Fruit fly (Drosophila melanogaster) whole organism, embryonic: ENCODE measurements around the gene CG15431.
A peak's percentile ranks its signal among the peaks of the same experiment; 100 is the strongest.

ENCODE experiments used
- CG10274 ChIP-seq: fragments of 200-800 bp; sonication (Bioruptor generic); optimal IDR thresholded peaks from 3 replicates; lab custom pipeline; 2017; ENCODE audit warnings: missing biosample characterization, mild to moderate bottlenecking, missing genetic modification characterization
- CG10462 ChIP-seq: fragments of 200-800 bp; sonication (Bioruptor generic); optimal IDR thresholded peaks from 2 replicates; lab custom pipeline; 2016; ENCODE audit warnings: missing biosample characterization, missing genetic modification characterization
- CG10959 ChIP-seq: fragments of 200-800 bp; sonication (Bioruptor generic); IDR thresholded peaks from 2 replicates; pipeline ENCODE4 v1.3.6; 2022; ENCODE audit warnings: missing biosample characterization, missing genetic modification characterization
- CG17361 ChIP-seq: fragments of 200-800 bp; sonication (Bioruptor generic); IDR thresholded peaks from 3 replicates; pipeline ENCODE4 v1.3.6; 2022; ENCODE audit warnings: missing biosample characterization, missing genetic modification characterization
- CG17802 ChIP-seq: fragments of 200-800 bp; sonication (Bioruptor generic); optimal IDR thresholded peaks from 2 replicates; lab custom pipeline; 2018; ENCODE audit warnings: missing biosample characterization, mild to moderate bottlenecking, missing genetic modification characterization, moderate library complexity
- CG1792 ChIP-seq: fragments of 200-800 bp; sonication (Bioruptor generic); optimal IDR thresholded peaks from 2 replicates; lab custom pipeline; 2016; ENCODE audit warnings: missing biosample characterization, missing genetic modification characterization
- CG18764 ChIP-seq: fragments of 200-800 bp; sonication (Bioruptor generic); optimal IDR thresholded peaks from 3 replicates; lab custom pipeline; 2016; ENCODE audit warnings: missing biosample characterization, missing genetic modification characterization
- CG2199 ChIP-seq: fragments of 200-800 bp; sonication (Bioruptor generic); IDR thresholded peaks from 3 replicates; pipeline ENCODE4 v1.3.6; 2022; ENCODE audit warnings: missing biosample characterization, missing genetic modification characterization
- CG30431 ChIP-seq: fragments of 200-800 bp; sonication (Bioruptor generic); optimal IDR thresholded peaks from 2 replicates; lab custom pipeline; 2017; ENCODE audit warnings: missing biosample characterization, missing genetic modification characterization
- CG42726 ChIP-seq: fragments of 200-800 bp; sonication (Bioruptor generic); IDR thresholded peaks from 2 replicates; pipeline ENCODE4 v1.3.6; 2022; ENCODE audit warnings: missing biosample characterization, missing genetic modification characterization; ENCODE audit not compliant: partially characterized antibody
- CG4617 ChIP-seq: fragments of 200-800 bp; sonication (Bioruptor generic); optimal IDR thresholded peaks from 3 replicates; lab custom pipeline; 2016; ENCODE audit warnings: missing biosample characterization, missing genetic modification characterization, borderline replicate concordance
- CG7271 ChIP-seq: fragments of 200-800 bp; sonication (Bioruptor generic); optimal IDR thresholded peaks from 2 replicates; lab custom pipeline; 2018; ENCODE audit warnings: missing biosample characterization, mild to moderate bottlenecking, missing genetic modification characterization, moderate library complexity
- CG8089 ChIP-seq: fragments of 200-800 bp; sonication (Bioruptor generic); optimal IDR thresholded peaks from 3 replicates; lab custom pipeline; 2016; ENCODE audit warnings: missing biosample characterization, missing genetic modification characterization
- CG9932 ChIP-seq: fragments of 200-800 bp; sonication (Bioruptor generic); IDR thresholded peaks from 2 replicates; pipeline ENCODE4 v1.3.6; 2022; ENCODE audit warnings: missing biosample characterization, missing genetic modification characterization
- CTCF ChIP-seq: fragments of 200-800 bp; sonication (Bioruptor generic); optimal IDR thresholded peaks from 2 replicates; lab custom pipeline; 2017; ENCODE audit warnings: missing biosample characterization, mild to moderate bottlenecking, missing genetic modification characterization, moderate library complexity
- CoRest ChIP-seq: fragments of 200-800 bp; sonication (Bioruptor generic); optimal IDR thresholded peaks from 3 replicates; lab custom pipeline; 2018; ENCODE audit warnings: missing biosample characterization, mild to moderate bottlenecking, missing genetic modification characterization, moderate library complexity
- Dad ChIP-seq: fragments of 200-800 bp; sonication (Bioruptor generic); optimal IDR thresholded peaks from 3 replicates; lab custom pipeline; 2016; ENCODE audit warnings: missing biosample characterization, missing genetic modification characterization
- Dek ChIP-seq: fragments of 200-800 bp; sonication (Bioruptor generic); optimal IDR thresholded peaks from 3 replicates; lab custom pipeline; 2019; ENCODE audit warnings: missing biosample characterization, mild to moderate bottlenecking, missing genetic modification characterization, moderate library complexity
- Dip2 ChIP-seq: fragments of 200-800 bp; sonication (Bioruptor generic); IDR thresholded peaks from 2 replicates; pipeline ENCODE4 v1.3.6; 2022; ENCODE audit warnings: missing biosample characterization, missing genetic modification characterization
- Dref ChIP-seq: fragments of 200-800 bp; sonication (Bioruptor generic); IDR thresholded peaks from 2 replicates; pipeline ENCODE4 v1.3.6; 2022; ENCODE audit warnings: missing biosample characterization, missing genetic modification characterization
- HHEX ChIP-seq: fragments of 200-800 bp; sonication (Bioruptor generic); optimal IDR thresholded peaks from 3 replicates; lab custom pipeline; 2017; ENCODE audit warnings: missing biosample characterization, mild to moderate bottlenecking, missing genetic modification characterization, missing genetic modification reagents
- HLH54F ChIP-seq: fragments of 200-800 bp; sonication (Bioruptor generic); optimal IDR thresholded peaks from 3 replicates; lab custom pipeline; 2016; ENCODE audit warnings: missing biosample characterization, missing genetic modification characterization
- Lhr ChIP-seq: fragments of 200-800 bp; sonication (Bioruptor generic); optimal IDR thresholded peaks from 3 replicates; lab custom pipeline; 2017; ENCODE audit warnings: mild to moderate bottlenecking, missing biosample characterization, missing genetic modification reagents, missing genetic modification characterization
- Lim3 ChIP-seq: fragments of 200-800 bp; sonication (Bioruptor generic); IDR thresholded peaks from 2 replicates; pipeline ENCODE4 v1.3.6; 2022; ENCODE audit warnings: missing biosample characterization, missing genetic modification characterization
- Optix ChIP-seq: fragments of 200-800 bp; sonication (Bioruptor generic); IDR thresholded peaks from 3 replicates; pipeline ENCODE4 v1.3.6; 2022; ENCODE audit warnings: missing biosample characterization, missing genetic modification characterization
- Ptx1 ChIP-seq: fragments of 200-800 bp; sonication (Bioruptor generic); IDR thresholded peaks from 2 replicates; pipeline ENCODE4 v1.3.6; 2022; ENCODE audit warnings: missing biosample characterization, missing genetic modification characterization
- Spps ChIP-seq: fragments of 200-800 bp; sonication (Bioruptor generic); optimal IDR thresholded peaks from 2 replicates; lab custom pipeline; 2018; ENCODE audit warnings: missing biosample characterization, mild to moderate bottlenecking, missing genetic modification characterization
- TFAM ChIP-seq: fragments of 200-800 bp; sonication (Bioruptor generic); optimal IDR thresholded peaks from 2 replicates; lab custom pipeline; 2017; ENCODE audit warnings: missing biosample characterization, missing genetic modification characterization, inconsistent platforms
- Taf1 ChIP-seq: fragments of 200-800 bp; sonication (Bioruptor generic); IDR thresholded peaks from 2 replicates; pipeline ENCODE4 v1.3.6; 2022; ENCODE audit warnings: missing biosample characterization, missing genetic modification characterization
- Xrp1 ChIP-seq: fragments of 200-800 bp; sonication (Bioruptor generic); IDR thresholded peaks from 2 replicates; pipeline ENCODE4 v1.3.6; 2022; ENCODE audit warnings: missing biosample characterization, missing genetic modification characterization
- ash1 ChIP-seq: fragments of 200-800 bp; sonication (Bioruptor generic); optimal IDR thresholded peaks from 2 replicates; lab custom pipeline; 2018; ENCODE audit warnings: missing biosample characterization, mild to moderate bottlenecking, missing genetic modification characterization
- br ChIP-seq: fragments of >200 bp; optimal IDR thresholded peaks from 2 replicates; lab custom pipeline; 2017
- cad ChIP-seq: fragments of >200 bp; optimal IDR thresholded peaks from 2 replicates; lab custom pipeline; 2017; ENCODE audit warnings: missing biosample characterization, missing genetic modification characterization
- cato ChIP-seq: fragments of 200-800 bp; sonication (Bioruptor generic); optimal IDR thresholded peaks from 2 replicates; lab custom pipeline; 2016; ENCODE audit warnings: missing biosample characterization, missing genetic modification characterization, borderline replicate concordance
- crol ChIP-seq: fragments of 200-800 bp; sonication (Bioruptor generic); IDR thresholded peaks from 2 replicates; pipeline ENCODE4 v1.3.6; 2022; ENCODE audit warnings: missing biosample characterization, missing genetic modification characterization
- crp ChIP-seq, 2 experiments: fragments of 200-800 bp; sonication (Bioruptor generic); optimal IDR thresholded peaks; 2 replicates in 1 of 2; 3 replicates in 1 of 2; lab custom pipeline; 2017; ENCODE audit warnings: missing biosample characterization in 2 of 2, missing genetic modification characterization in 2 of 2, mild to moderate bottlenecking in 1 of 2, moderate library complexity in 1 of 2
- esg ChIP-seq: fragments of 200-800 bp; sonication (Bioruptor generic); conservative IDR thresholded peaks from 2 replicates; pipeline ENCODE4 v1.3.6; 2022; ENCODE audit warnings: missing biosample characterization, missing genetic modification characterization
- gcm ChIP-seq: fragments of 200-800 bp; sonication (Bioruptor generic); optimal IDR thresholded peaks from 2 replicates; lab custom pipeline; 2019; ENCODE audit warnings: missing biosample characterization, mild to moderate bottlenecking, missing genetic modification characterization, moderate library complexity
- ham ChIP-seq: fragments of 200-800 bp; sonication (Bioruptor generic); IDR thresholded peaks from 2 replicates; pipeline ENCODE4 v1.3.6; 2022; ENCODE audit warnings: missing biosample characterization, missing genetic modification characterization
- hbn ChIP-seq: fragments of 200-800 bp; sonication (Bioruptor generic); IDR thresholded peaks from 2 replicates; pipeline ENCODE4 v1.3.6; 2022; ENCODE audit warnings: missing biosample characterization, missing genetic modification characterization; ENCODE audit not compliant: partially characterized antibody
- kay ChIP-seq: fragments of 200-800 bp; sonication (Bioruptor generic); optimal IDR thresholded peaks from 2 replicates; lab custom pipeline; 2016; ENCODE audit warnings: missing biosample characterization, missing genetic modification characterization
- klu ChIP-seq: fragments of 200-800 bp; sonication (Bioruptor generic); IDR thresholded peaks from 2 replicates; pipeline ENCODE4 v1.3.6; 2022; ENCODE audit warnings: missing biosample characterization, missing genetic modification characterization
- p53 ChIP-seq: fragments of 200-800 bp; sonication (Bioruptor generic); optimal IDR thresholded peaks from 2 replicates; lab custom pipeline; 2016; ENCODE audit warnings: missing biosample characterization, missing genetic modification characterization
- rib ChIP-seq: fragments of 200-800 bp; sonication (Bioruptor generic); IDR thresholded peaks from 2 replicates; pipeline ENCODE4 v1.3.6; 2022; ENCODE audit warnings: missing biosample characterization, missing genetic modification characterization
- row ChIP-seq: fragments of 200-800 bp; sonication (Bioruptor generic); IDR thresholded peaks from 3 replicates; pipeline ENCODE4 v1.3.6; 2022; ENCODE audit warnings: missing biosample characterization, missing genetic modification characterization
- sug ChIP-seq: fragments of 200-800 bp; optimal IDR thresholded peaks from 2 replicates; lab custom pipeline; 2019; ENCODE audit warnings: missing biosample characterization, mild to moderate bottlenecking, missing genetic modification characterization, moderate library complexity
- tin ChIP-seq: fragments of 200-800 bp; sonication (Bioruptor generic); optimal IDR thresholded peaks from 3 replicates; lab custom pipeline; 2016; ENCODE audit warnings: missing biosample characterization, missing genetic modification characterization
- tup ChIP-seq: fragments of 200-800 bp; sonication (Bioruptor generic); optimal IDR thresholded peaks from 2 replicates; lab custom pipeline; 2016; ENCODE audit warnings: missing biosample characterization, mild to moderate bottlenecking, missing genetic modification characterization, moderate library complexity
- zfh1 ChIP-seq: fragments of 200-800 bp; sonication (Bioruptor generic); IDR thresholded peaks from 3 replicates; pipeline ENCODE4 v1.3.6; 2022; ENCODE audit warnings: missing biosample characterization, missing genetic modification characterization

The CG15431 gene

dm6 chr2L:4458119-4459056, 17.3 kb upstream of the CG15431 start, which contains the start of gene RpL27A (continued):
- peak; percentile 65 for TF ChIP-seq Ptx1 (GFP tag; lab: Robert Waterston, UW)
- peak; percentile 62 for TF ChIP-seq CG18764 (GFP tag; lab: Kevin White, UChicago)
- peak; percentile 70 for TF ChIP-seq Lhr (GFP tag; lab: Kevin White, UChicago)
- TF ChIP-seq cad = no peak
- TF ChIP-seq Spps (tag; lab: Kevin White, UChicago) = peak; percentile 29
- peak; percentile 17 for TF ChIP-seq TFAM (GFP tag; lab: Kevin White, UChicago)
- peak; percentile 34 for TF ChIP-seq kay (GFP tag; lab: Kevin White, UChicago)
- TF ChIP-seq tup = no peak
- TF ChIP-seq row = peak; percentile 70
- TF ChIP-seq HLH54F (GFP tag; lab: Kevin White, UChicago) = peak; percentile 30
- TF ChIP-seq esg (GFP tag; lab: Robert Waterston, UW) = peak; percentile 24; the same call in 1 of the 2 replicates
- TF ChIP-seq HHEX (GFP tag; lab: Kevin White, UChicago) = peak; percentile 84
- TF ChIP-seq CG42726 (GFP tag; lab: Robert Waterston, UW) = peak; percentile 53; the same call in 1 of the 2 replicates
- TF ChIP-seq Dek (tag; lab: Kevin White, UChicago) = peak; percentile 51
- TF ChIP-seq cato (GFP tag; lab: Kevin White, UChicago) = peak; percentile 31
- no peak for TF ChIP-seq br (lab: Kevin White, UChicago)
- TF ChIP-seq CG7271 (tag; lab: Kevin White, UChicago) = peak; percentile 78
- peak; percentile 28; the same call in 1 of the 2 replicates for TF ChIP-seq Taf1
- TF ChIP-seq gcm (GFP tag; lab: Kevin White, UChicago) = peak; percentile 71
- TF ChIP-seq CG17361 (GFP tag; lab: Robert Waterston, UW) = peak; percentile 84
- TF ChIP-seq CG9932 (GFP tag; lab: Robert Waterston, UW) = peak; percentile 76
- TF ChIP-seq CG8089 (GFP tag; lab: Kevin White, UChicago) = peak; percentile 72
- peak; percentile 76 for TF ChIP-seq sug
- TF ChIP-seq CG10274 = peak; percentile 61
- TF ChIP-seq CG2199 (GFP tag; lab: Robert Waterston, UW) = 0 out of 3 replicates have a peak, but pooled peaks have one; percentile 37
- TF ChIP-seq crol = peak; percentile 48; the same call in 1 of the 2 replicates
- TF ChIP-seq CG1792 = peak; percentile 8
- peak; percentile 45 for TF ChIP-seq Dad (GFP tag; lab: Kevin White, UChicago)
- peak; percentile 65 for TF ChIP-seq CG30431 (GFP tag; lab: Kevin White, UChicago)
- peak in 1 of 2 experiments; percentile 39 for TF ChIP-seq crp (GFP tag; optimal IDR thresholded peaks at IDR 0.05; lab: Kevin White, UChicago)
- peak; percentile 68 for TF ChIP-seq Optix (GFP tag; lab: Robert Waterston, UW)
- TF ChIP-seq klu (GFP tag; lab: Robert Waterston, UW) = peak; percentile 35; the same call in 1 of the 2 replicates
- no peak for TF ChIP-seq hbn (GFP tag; lab: Robert Waterston, UW)
- TF ChIP-seq zfh1 (GFP tag; lab: Robert Waterston, UW) = peak; percentile 88
- TF ChIP-seq Lim3 = no peak
- TF ChIP-seq rib (GFP tag; lab: Robert Waterston, UW) = peak; percentile 70
- peak; percentile 30; the same call in 1 of the 2 replicates for TF ChIP-seq Xrp1 (GFP tag; lab: Robert Waterston, UW)
- TF ChIP-seq Dref = peak; percentile 61
- TF ChIP-seq CG10959 (GFP tag; lab: Robert Waterston, UW) = peak; percentile 52
- peak; percentile 59 for TF ChIP-seq tin
- peak; percentile 44 for TF ChIP-seq p53 (GFP tag; lab: Kevin White, UChicago)
- TF ChIP-seq Dip2 = no peak
- TF ChIP-seq ham = peak; percentile 9; the same call in 1 of the 2 replicates
- peak; percentile 44 for TF ChIP-seq CG4617 (GFP tag; lab: Kevin White, UChicago)
- peak; percentile 50 for TF ChIP-seq CG10462 (GFP tag; lab: Kevin White, UChicago)
- TF ChIP-seq CG17802 (tag; lab: Kevin White, UChicago) = peak; percentile 82
- peak; percentile 91 for TF ChIP-seq ash1 (GFP tag; lab: Kevin White, UChicago)
- peak; percentile 32 for TF ChIP-seq CTCF
- TF ChIP-seq CoRest (tag; lab: Kevin White, UChicago) = peak; percentile 81
